Worm (Caenorhabditis elegans) whole organism, L1 larva: ENCODE results near the gene num-1.

ENCODE experiments used
- blmp-1 ChIP-seq: fragments of 150-350 bp; optimal IDR thresholded peaks from 2 replicates; lab custom pipeline; 2014; ENCODE audit warnings: missing biosample characterization, missing genetic modification characterization
- ceh-82 ChIP-seq, 3 experiments: fragments of 150-350 bp in 1 of 3; sonication (generic microtip) in 2 of 3; optimal IDR thresholded peaks; 2 replicates each; lab custom pipeline; 2014 to 2017; ENCODE audit warnings: missing biosample characterization in 3 of 3, missing genetic modification characterization in 3 of 3
- xbp-1 ChIP-seq: sonication (generic microtip); optimal IDR thresholded peaks from 2 replicates; lab custom pipeline; 2016; ENCODE audit warnings: missing genetic modification characterization, missing compliant biosample characterization

DNA sequence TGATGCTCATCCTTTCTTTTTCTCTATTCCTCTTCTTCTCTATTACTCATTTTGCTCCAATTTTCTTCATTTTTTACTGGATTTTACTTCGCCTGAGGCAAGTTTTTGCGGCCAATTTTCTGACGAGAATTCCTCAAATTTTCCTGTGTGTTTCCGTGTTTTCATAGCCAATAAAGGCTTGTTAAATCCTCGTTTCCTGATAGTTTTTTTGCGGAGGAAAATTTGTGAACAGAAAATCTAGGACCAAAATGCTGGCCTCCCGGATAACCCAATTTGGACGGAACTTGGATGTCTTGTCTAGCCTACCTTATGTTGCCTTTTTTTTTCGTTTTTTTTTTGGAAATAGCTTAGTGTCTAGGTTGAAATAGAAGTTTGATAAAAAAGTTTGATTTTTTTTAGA lies 16.0 kb upstream of the num-1 start:
- TF ChIP-seq ceh-82 (tag; optimal IDR thresholded peaks at IDR 0.05; lab: Kevin White, UChicago) (no peak), xbp-1 (tag; lab: Kevin White, UChicago) (no peak), blmp-1 (no peak)
